Worm (Caenorhabditis elegans) whole organism, L1 larva: ENCODE data around the gene sre-37.

Source experiments
- ceh-82 ChIP-seq, 3 experiments: fragments of 150-350 bp in 1 of 3; sonication (generic microtip) in 2 of 3; optimal IDR thresholded peaks; 2 replicates each; lab custom pipeline; 2014 to 2017; ENCODE audit warnings: missing biosample characterization in 3 of 3, missing genetic modification characterization in 3 of 3
- nhr-76 ChIP-seq: sonication (generic microtip); optimal IDR thresholded peaks from 2 replicates; lab custom pipeline; 2017; ENCODE audit warnings: missing biosample characterization, missing genetic modification characterization
- nhr-85 ChIP-seq: sonication (generic microtip); peaks from one replicate; lab custom pipeline; 2016; ENCODE audit warnings: missing genetic modification characterization, inconsistent platforms, missing compliant biosample characterization
- skn-1 ChIP-seq: fragments of 150-350 bp; optimal IDR thresholded peaks from 2 replicates; lab custom pipeline; 2014; ENCODE audit warnings: missing biosample characterization, missing genetic modification characterization

DNA sequence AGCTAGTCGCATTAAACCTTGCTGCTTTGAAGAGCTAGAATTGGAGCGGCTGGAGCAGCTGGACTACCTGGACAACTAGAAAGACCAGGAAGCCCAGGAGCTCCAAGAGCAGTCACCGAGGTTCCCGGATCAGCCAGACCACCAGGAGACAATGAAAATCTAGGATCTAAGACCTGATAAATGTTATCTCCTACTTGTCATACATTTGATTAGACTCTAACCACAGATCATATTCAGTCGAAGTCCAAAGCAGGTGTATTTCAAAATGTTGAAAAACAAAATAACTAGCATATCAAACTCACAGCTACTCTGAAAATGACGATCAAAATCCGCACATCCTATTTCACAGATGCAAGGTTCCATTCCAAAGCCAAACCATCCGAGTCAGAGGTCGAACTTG, 26.3 kb downstream of the sre-37 start, which contains the start of gene srz-6:
- TF ChIP-seq nhr-85 (tag; lab: Kevin White, UChicago): no peak
- TF ChIP-seq skn-1: no peak
- TF ChIP-seq nhr-76 (tag; lab: Kevin White, UChicago): no peak
- no peak for TF ChIP-seq ceh-82 (tag; optimal IDR thresholded peaks at IDR 0.05; lab: Kevin White, UChicago)
